Fruit fly (Drosophila melanogaster): ENCODE data around the gene CG43185.

Gene CG43185

DNA sequence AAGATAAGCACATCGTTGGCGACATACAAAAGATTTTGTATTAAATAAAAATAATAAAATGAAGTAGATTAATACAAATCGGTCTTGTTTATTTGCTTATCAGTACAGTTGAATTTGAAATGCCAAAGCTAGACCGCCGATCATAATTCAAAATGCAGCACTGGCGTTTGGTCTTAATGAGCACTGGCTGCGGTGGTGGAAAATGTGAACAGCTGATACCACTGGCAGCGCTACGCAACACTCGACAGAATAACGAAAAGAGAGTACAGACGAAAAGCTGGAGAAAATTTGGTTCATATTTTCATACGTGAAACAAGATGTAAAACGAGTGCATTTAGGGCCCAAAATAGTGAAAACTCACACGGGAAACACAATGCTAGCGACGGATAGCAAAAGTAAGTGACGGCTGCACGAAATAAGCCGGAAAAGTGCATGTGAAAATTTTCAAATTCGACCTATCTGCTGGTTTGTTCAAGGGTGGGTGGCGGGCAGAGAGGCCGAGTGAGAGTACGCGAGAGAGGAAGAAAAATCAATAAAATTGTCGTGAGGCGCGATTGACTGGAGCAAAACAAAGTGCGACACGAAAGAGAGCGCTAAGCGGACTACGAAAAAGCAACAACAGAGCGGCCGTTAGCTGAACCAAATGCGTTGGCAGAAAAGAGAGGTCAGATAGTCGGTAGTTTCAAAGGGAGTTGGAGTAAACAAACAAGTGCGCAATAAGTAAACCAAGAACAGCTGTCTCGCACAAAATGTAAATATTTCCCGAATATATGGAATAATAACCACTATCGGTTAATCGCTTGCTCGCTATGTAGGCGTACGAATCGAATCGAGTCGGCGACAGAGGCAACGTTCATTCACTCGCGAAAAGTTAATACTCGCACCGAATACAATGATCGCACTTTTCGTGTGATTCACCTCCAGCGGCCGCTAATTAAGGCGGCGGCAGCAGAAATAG lies 22.5 kb downstream of the CG43185 start, which contains the start of gene bchs (continued):
- TF ChIP-seq Hr78 (GFP tag; optimal IDR thresholded peaks at IDR 0.05) = peak in 1 of 2 experiments; percentile 81
- no peak for TF ChIP-seq HLH4C (GFP tag; IDR thresholded peaks at IDR 0.05; ENCODE audit: partially characterized antibody)
- TF ChIP-seq CG15479 (GFP tag; optimal IDR thresholded peaks at IDR 0.05) = peak; percentile 87
- no peak for TF ChIP-seq esg (GFP tag; conservative IDR thresholded peaks at IDR 0.05)
- no peak for TF ChIP-seq CG11560 (tag; IDR thresholded peaks at IDR 0.05)
- TF ChIP-seq fd102C (GFP tag; optimal IDR thresholded peaks at IDR 0.05) = peak; percentile 79
- no peak; the same call in 3 of the 4 replicates for TF ChIP-seq Gug (GFP tag; IDR thresholded peaks at IDR 0.05)
- no peak for TF ChIP-seq hb (GFP tag; IDR thresholded peaks at IDR 0.05; ENCODE audit: partially characterized antibody)
- TF ChIP-seq CG12942 (GFP tag; optimal IDR thresholded peaks at IDR 0.05) = peak; percentile 85
- TF ChIP-seq CG11247 (GFP tag; IDR thresholded peaks at IDR 0.05) = peak; percentile 78
- no peak; the same call in 2 of the 3 replicates for TF ChIP-seq Optix (GFP tag; IDR thresholded peaks at IDR 0.05)
- peak; percentile 78 for TF ChIP-seq pfk (GFP tag; optimal IDR thresholded peaks at IDR 0.05)
- peak; percentile 51 for TF ChIP-seq CG17829 (tag; optimal IDR thresholded peaks at IDR 0.05)
- TF ChIP-seq CG17912 (GFP tag; optimal IDR thresholded peaks at IDR 0.05) = peak; percentile 92
- TF ChIP-seq sug (tag; optimal IDR thresholded peaks at IDR 0.05) = no peak
- peak; percentile 79 for TF ChIP-seq Atf-2 (GFP tag; optimal IDR thresholded peaks at IDR 0.05)
- peak; percentile 95 for TF ChIP-seq schlank (tag; optimal IDR thresholded peaks at IDR 0.05)
- TF ChIP-seq grau (tag; optimal IDR thresholded peaks at IDR 0.05) = peak; percentile 17
- peak; percentile 86; the same call in 2 of the 3 replicates for TF ChIP-seq so (GFP tag; IDR thresholded peaks at IDR 0.05)
- no peak for TF ChIP-seq Tbp (GFP tag; optimal IDR thresholded peaks at IDR 0.05)
- TF ChIP-seq chif (GFP tag; optimal IDR thresholded peaks at IDR 0.05) = peak; percentile 81 to 84
- TF ChIP-seq sc (optimal IDR thresholded peaks at IDR 0.05) = no peak
- TF ChIP-seq sc (GFP tag; optimal IDR thresholded peaks at IDR 0.05) = peak; percentile 88
- TF ChIP-seq ems (GFP tag; optimal IDR thresholded peaks at IDR 0.05) = peak; percentile 62
- no peak; the same call in 1 of the 2 replicates for TF ChIP-seq amos (GFP tag; IDR thresholded peaks at IDR 0.05; ENCODE audit: partially characterized antibody)
- TF ChIP-seq Eip74EF (GFP tag; optimal IDR thresholded peaks at IDR 0.05) = no peak
- TF ChIP-seq Blimp-1 (GFP tag; optimal IDR thresholded peaks at IDR 0.05) = peak; percentile 84
- TF ChIP-seq lov (optimal IDR thresholded peaks at IDR 0.05) = no peak
- peak; percentile 88 for TF ChIP-seq lov (GFP tag; IDR thresholded peaks at IDR 0.05)
- TF ChIP-seq pum (GFP tag; optimal IDR thresholded peaks at IDR 0.05) = peak; percentile 39
- peak; percentile 90 for TF ChIP-seq her (GFP tag; optimal IDR thresholded peaks at IDR 0.05)
- peak; percentile 39 for TF ChIP-seq CG10565 (GFP tag; optimal IDR thresholded peaks at IDR 0.05)
- peak; percentile 34; the same call in 1 of the 3 replicates for TF ChIP-seq Aef1 (GFP tag; IDR thresholded peaks at IDR 0.05)
- TF ChIP-seq gcm2 (GFP tag; optimal IDR thresholded peaks at IDR 0.05) = peak; percentile 57
- peak; percentile 79 for TF ChIP-seq z (GFP tag; IDR thresholded peaks at IDR 0.05)
- peak; percentile 87 for TF ChIP-seq crol (GFP tag; IDR thresholded peaks at IDR 0.05)
- TF ChIP-seq CG3995 (GFP tag; optimal IDR thresholded peaks at IDR 0.05) = no peak
- TF ChIP-seq Nf-YB (GFP tag; optimal IDR thresholded peaks at IDR 0.05) = peak; percentile 71
- peak; percentile 36 for TF ChIP-seq CG6654 (GFP tag; optimal IDR thresholded peaks at IDR 0.05)
- TF ChIP-seq CG7357 (GFP tag; IDR thresholded peaks at IDR 0.05) = 0 out of 3 replicates have a peak, but pooled peaks have one; percentile 44
- peak; percentile 88 for TF ChIP-seq Kr (GFP tag; optimal IDR thresholded peaks at IDR 0.05)
- TF ChIP-seq Mad (GFP tag; optimal IDR thresholded peaks at IDR 0.05) = peak; percentile 72
- no peak for TF ChIP-seq ro (GFP tag; IDR thresholded peaks at IDR 0.05)
- no peak for TF ChIP-seq CG33213 (GFP tag; optimal IDR thresholded peaks at IDR 0.05)
- TF ChIP-seq sqz (GFP tag; optimal IDR thresholded peaks at IDR 0.05) = no peak
- TF ChIP-seq pho (GFP tag; optimal IDR thresholded peaks at IDR 0.05) = peak; percentile 82
- TF ChIP-seq CG9932 (GFP tag; IDR thresholded peaks at IDR 0.05) = peak; percentile 75
- peak; percentile 89 for TF ChIP-seq stc (GFP tag; IDR thresholded peaks at IDR 0.05)

Data from whole organism, embryonic.